Fruit fly (Drosophila melanogaster) Kc167 (cell line): ENCODE data around the gene CG31960.

Source experiments
- Myc ChIP-seq: fragments of >200 bp; optimal IDR thresholded peaks from 2 replicates; lab custom pipeline; 2017; ENCODE audit warnings: missing external identifiers
- Sin3A ChIP-seq: fragments of >200 bp; optimal IDR thresholded peaks from 2 replicates; lab custom pipeline; 2018; ENCODE audit warnings: missing external identifiers
- h ChIP-seq: fragments of >200 bp; optimal IDR thresholded peaks from 3 replicates; lab custom pipeline; 2018; ENCODE audit warnings: missing external identifiers
- insv ChIP-seq: fragments of >200 bp; optimal IDR thresholded peaks from 3 replicates; lab custom pipeline; 2018; ENCODE audit warnings: missing external identifiers
- psq ChIP-seq: fragments of >200 bp; optimal IDR thresholded peaks from 2 replicates; lab custom pipeline; 2017; ENCODE audit warnings: missing external identifiers
- ttk ChIP-seq: sonication (Bioruptor generic); optimal IDR thresholded peaks from 2 replicates; lab custom pipeline; 2017; ENCODE audit warnings: missing external identifiers

Gene CG31960

dm6 chr2L:3772068-3772428 lies 12.7 kb upstream of the CG31960 start:
- TF ChIP-seq insv (lab: Kevin White, UChicago) (no peak), Myc (lab: Kevin White, UChicago) (no peak), Sin3A (lab: Kevin White, UChicago) (no peak), ttk (no peak), h (no peak), psq (no peak)

dm6 chr2L:3772599-3772936 lies 12.2 kb upstream of the CG31960 start:
- no peak for TF ChIP-seq h
- TF ChIP-seq ttk, result no peak
- TF ChIP-seq insv (lab: Kevin White, UChicago), result no peak
- TF ChIP-seq Myc (lab: Kevin White, UChicago), result no peak
- no peak for TF ChIP-seq psq
- TF ChIP-seq Sin3A (lab: Kevin White, UChicago), result no peak

DNA sequence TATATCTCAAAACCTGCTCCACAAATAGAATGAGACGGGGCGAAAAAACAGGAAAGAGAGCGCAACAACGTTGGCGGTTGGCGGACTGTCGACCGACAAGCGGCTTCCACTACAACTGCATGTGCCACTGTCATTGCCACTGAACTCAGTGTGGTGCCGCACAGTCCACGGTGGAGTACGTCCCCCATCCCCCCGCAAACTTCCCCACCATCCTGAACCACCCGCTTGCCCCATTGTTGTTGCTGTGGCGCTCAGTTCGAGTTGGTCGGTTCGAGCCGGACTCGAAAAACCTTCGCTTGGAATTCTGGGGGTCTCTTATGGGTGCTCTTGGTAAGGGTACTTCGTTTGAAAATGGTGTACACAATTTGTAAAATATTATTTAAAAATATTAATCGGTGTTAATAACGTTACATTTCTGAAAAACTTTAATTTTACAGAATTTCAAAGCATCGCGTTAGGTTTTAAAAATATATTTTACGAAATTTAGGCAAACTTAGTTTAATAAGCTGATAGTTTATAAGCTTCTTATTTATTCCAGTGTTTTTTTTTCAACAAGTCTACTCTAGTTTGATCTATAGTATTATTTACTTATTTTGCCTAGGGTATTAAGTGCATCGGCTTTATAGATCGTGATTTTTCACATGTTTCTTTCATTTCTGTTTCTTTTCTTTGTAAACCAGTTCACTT lies 11.7 kb upstream of the CG31960 start:
- TF ChIP-seq psq, result no peak
- TF ChIP-seq Sin3A (lab: Kevin White, UChicago), result no peak
- no peak for TF ChIP-seq insv (lab: Kevin White, UChicago)
- no peak for TF ChIP-seq ttk
- TF ChIP-seq Myc (lab: Kevin White, UChicago), result no peak
- no peak for TF ChIP-seq h

dm6 chr2L:3773624-3773978 lies 11.1 kb upstream of the CG31960 start:
- TF ChIP-seq ttk (no peak), insv (lab: Kevin White, UChicago) (no peak), psq (no peak), Myc (lab: Kevin White, UChicago) (no peak)

DNA sequence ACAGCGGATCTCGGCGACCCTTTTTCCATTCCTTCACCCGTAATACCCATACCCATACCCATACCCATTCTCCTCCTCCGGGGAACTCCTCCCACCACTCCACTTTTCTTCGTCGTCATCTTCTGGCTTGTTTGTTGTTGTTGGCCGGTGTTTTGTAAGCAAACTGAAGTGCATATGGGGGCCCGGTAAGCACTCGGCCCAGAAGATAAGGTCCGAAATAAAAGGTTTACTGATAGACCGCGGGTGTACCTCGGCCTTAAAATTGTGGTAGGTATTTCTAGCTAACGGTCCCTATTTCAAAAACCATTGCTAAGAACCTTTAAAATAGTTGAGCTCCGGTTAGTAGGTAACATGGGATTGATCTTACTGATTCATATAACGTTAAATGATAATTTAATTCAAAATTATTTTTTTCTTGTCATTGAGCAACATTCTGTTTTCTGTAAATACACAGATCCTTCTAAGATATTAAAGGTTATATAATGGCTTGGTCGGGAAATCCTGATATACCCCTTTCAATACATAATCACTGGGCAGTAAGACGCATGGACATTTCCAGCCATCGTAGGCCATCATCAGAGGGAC lies 8.9 kb upstream of the CG31960 start:
- TF ChIP-seq psq (no peak), h (no peak), insv (lab: Kevin White, UChicago) (no peak), Myc (lab: Kevin White, UChicago) (no peak), Sin3A (lab: Kevin White, UChicago) (no peak), ttk (no peak)

- TF ChIP-seq ttk, result no peak
- no peak for TF ChIP-seq h
- TF ChIP-seq Myc (lab: Kevin White, UChicago), result no peak
- no peak for TF ChIP-seq insv (lab: Kevin White, UChicago)
- TF ChIP-seq psq, result no peak
- no peak for TF ChIP-seq Sin3A (lab: Kevin White, UChicago)
Observed at dm6 chr2L:3776614-3777196, 8.0 kb upstream of the CG31960 start.

DNA sequence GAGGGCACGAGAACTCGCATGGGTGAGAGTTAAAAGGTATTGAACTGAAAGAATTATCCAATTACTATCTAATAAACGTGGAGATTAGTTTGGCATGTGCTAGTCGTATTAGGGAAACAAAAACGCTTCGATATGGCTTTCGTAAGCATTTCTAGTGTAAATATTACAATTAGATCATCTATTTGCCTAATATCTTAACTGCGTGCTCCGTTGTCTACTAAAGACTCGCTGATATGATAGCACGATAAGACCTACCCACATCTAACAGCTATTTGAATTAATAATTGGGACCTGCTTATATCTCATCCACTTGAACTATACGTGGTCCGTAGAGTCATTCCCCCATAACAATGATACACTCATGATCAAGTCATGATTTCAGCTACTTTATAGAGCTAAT lies 7.3 kb upstream of the CG31960 start:
- TF ChIP-seq Sin3A (lab: Kevin White, UChicago) (no peak), Myc (lab: Kevin White, UChicago) (no peak), h (no peak), psq (no peak), ttk (no peak), insv (lab: Kevin White, UChicago) (no peak)

dm6 chr2L:3778157-3779060 lies 6.3 kb upstream of the CG31960 start:
- no peak for TF ChIP-seq ttk
- no peak for TF ChIP-seq Sin3A (lab: Kevin White, UChicago)
- no peak for TF ChIP-seq h

DNA sequence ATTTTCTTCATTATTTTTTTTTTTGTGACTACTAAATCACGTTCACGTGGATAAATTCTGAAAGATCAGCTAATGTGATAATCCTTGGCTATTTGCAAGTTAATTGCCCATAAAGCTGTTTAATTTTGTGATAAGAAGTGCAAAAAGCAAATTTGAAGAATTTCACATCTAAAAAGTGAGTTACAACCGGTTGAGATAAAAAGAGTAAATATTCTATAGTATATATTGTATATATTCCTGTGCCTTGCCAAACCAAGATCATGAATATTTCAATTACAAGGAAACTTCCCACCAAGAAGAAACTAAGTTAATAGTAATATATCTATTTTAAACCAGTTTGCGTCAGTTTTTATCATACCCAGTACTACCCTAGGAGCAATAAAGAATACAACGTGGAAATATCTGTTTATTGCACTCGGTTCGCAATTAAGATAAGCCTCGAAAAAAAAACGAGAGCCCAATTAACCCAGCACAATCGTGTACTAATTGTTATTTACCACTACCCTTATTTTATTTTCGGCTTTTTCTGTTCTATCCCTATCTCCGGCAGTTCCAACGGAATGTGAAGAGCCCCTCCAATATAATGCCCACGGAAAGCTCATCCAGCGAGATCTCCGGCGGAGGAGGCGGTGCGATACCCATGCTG lies 5.5 kb upstream of the CG31960 start:
- TF ChIP-seq Sin3A (lab: Kevin White, UChicago), result no peak

dm6 chr2L:3780587-3780986 lies 4.2 kb upstream of the CG31960 start:
- no peak for TF ChIP-seq ttk
- TF ChIP-seq Sin3A (lab: Kevin White, UChicago), result no peak
- TF ChIP-seq h, result no peak
- no peak for TF ChIP-seq insv (lab: Kevin White, UChicago)

DNA sequence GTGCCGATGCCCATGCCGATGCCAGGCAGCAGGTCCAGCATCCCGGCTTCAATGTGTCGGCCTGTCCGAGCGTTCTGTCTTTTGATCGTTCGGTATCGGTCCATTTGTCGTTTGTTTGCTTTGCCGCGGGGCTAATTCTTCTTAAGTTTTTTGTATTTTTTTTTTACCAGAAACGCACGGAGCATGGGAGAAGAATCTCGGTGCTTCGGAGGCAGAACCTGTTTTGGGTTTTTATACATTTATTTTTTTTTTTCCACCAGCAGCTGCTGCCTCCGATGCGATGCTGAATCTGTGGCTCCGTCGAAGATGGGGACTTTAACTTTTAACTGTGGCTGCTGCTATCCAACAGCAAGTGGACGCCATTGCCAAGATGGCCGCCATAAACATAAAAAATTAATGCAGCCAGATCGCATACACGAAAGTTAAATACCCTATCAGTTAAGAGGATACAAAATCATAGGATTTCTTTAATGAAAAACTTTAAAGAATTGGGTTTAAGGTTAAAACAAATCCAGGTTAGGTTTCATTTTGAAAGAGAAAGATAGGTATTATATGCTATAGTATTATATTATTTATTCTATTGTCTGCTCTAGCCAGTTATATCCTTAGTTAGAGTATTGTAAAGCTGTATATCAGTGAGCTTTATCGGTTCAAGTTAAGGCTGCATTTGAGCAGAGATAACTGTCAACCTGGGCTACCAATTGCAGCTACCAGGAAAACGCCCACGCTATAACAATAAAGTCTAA lies 3.4 kb upstream of the CG31960 start:
- TF ChIP-seq psq, result no peak
- TF ChIP-seq Myc (lab: Kevin White, UChicago), result no peak
- TF ChIP-seq Sin3A (lab: Kevin White, UChicago), result no peak
- no peak for TF ChIP-seq h
- TF ChIP-seq insv (lab: Kevin White, UChicago), result no peak
- TF ChIP-seq ttk, result no peak

DNA sequence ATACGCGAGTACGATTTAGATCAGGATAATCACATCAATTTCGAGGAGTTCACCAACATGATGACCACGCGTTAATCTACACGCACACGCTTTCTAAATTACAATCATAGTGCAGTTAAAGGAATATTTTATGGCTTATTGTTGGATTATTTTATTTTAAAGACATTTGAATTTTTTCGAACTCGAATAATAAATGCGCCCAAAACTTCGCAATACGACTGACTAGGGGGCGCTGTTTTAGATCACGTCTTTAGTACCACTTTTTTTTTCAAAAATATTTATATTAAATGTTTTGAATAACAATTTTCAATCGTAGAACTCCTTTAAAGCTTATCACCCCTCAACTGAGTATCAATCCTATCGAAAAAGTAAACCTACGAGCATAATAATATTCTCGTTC lies 655 bp downstream of the CG31960 start:
- TF ChIP-seq h (no peak), ttk (no peak), insv (lab: Kevin White, UChicago) (no peak), Myc (lab: Kevin White, UChicago) (no peak), Sin3A (lab: Kevin White, UChicago) (no peak), psq (no peak)
